Worm (Caenorhabditis elegans) whole organism, mixed stage, embryonic: ENCODE results near the gene Y57G11B.2.

Source experiments
- M03D4.4 ChIP-seq: sonication (generic microtip); optimal IDR thresholded peaks from 2 replicates; lab custom pipeline; 2017; ENCODE audit warnings: mild to moderate bottlenecking, missing genetic modification characterization, missing compliant biosample characterization
- bed-3 ChIP-seq: fragments of 200-800 bp; sonication (Bioruptor generic); optimal IDR thresholded peaks from 3 replicates; lab custom pipeline; 2018; ENCODE audit warnings: mild to moderate bottlenecking, missing genetic modification characterization, moderate library complexity, missing compliant biosample characterization
- blmp-1 ChIP-seq: fragments of 150-350 bp; optimal IDR thresholded peaks from 2 replicates; lab custom pipeline; 2014; ENCODE audit warnings: missing biosample characterization, missing genetic modification characterization
- ceh-39 ChIP-seq: fragments of 150-350 bp; optimal IDR thresholded peaks from 2 replicates; lab custom pipeline; 2014; ENCODE audit warnings: missing biosample characterization, missing genetic modification characterization
- ceh-43 ChIP-seq: fragments of 200-800 bp; sonication (Bioruptor generic); optimal IDR thresholded peaks from 2 replicates; lab custom pipeline; 2018; ENCODE audit warnings: mild to moderate bottlenecking, missing genetic modification characterization, moderate library complexity, missing compliant biosample characterization
- ceh-83 ChIP-seq: fragments of 200-800 bp; sonication (Bioruptor generic); optimal IDR thresholded peaks from 2 replicates; lab custom pipeline; 2018; ENCODE audit warnings: mild to moderate bottlenecking, missing genetic modification characterization, missing compliant biosample characterization
- ces-1 ChIP-seq: fragments of 150-350 bp; optimal IDR thresholded peaks from 2 replicates; lab custom pipeline; 2014; ENCODE audit warnings: missing biosample characterization, missing genetic modification reagents, missing genetic modification characterization
- cnd-1 ChIP-seq: fragments of 200-800 bp; sonication (Bioruptor generic); optimal IDR thresholded peaks from 2 replicates; lab custom pipeline; 2018; ENCODE audit warnings: mild to moderate bottlenecking, missing genetic modification characterization, missing compliant biosample characterization
- drap-1 ChIP-seq: fragments of 200-800 bp; sonication (Bioruptor generic); optimal IDR thresholded peaks from 3 replicates; lab custom pipeline; 2018; ENCODE audit warnings: mild to moderate bottlenecking, missing genetic modification characterization, missing compliant biosample characterization
- elt-1 ChIP-seq: sonication (generic microtip); optimal IDR thresholded peaks from 2 replicates; lab custom pipeline; 2017; ENCODE audit warnings: missing genetic modification characterization, mild to moderate bottlenecking, missing compliant biosample characterization, antibody characterized with exemption, moderate library complexity, borderline replicate concordance; ENCODE audit not compliant: insufficient read depth
- elt-3 ChIP-seq: fragments of 150-350 bp; optimal IDR thresholded peaks from 2 replicates; lab custom pipeline; 2014; ENCODE audit warnings: missing biosample characterization, missing genetic modification characterization
- flh-1 ChIP-seq: fragments of 200-800 bp; sonication (Bioruptor generic); optimal IDR thresholded peaks from 2 replicates; lab custom pipeline; 2018; ENCODE audit warnings: mild to moderate bottlenecking, missing genetic modification characterization, moderate library complexity, missing compliant biosample characterization
- ham-2 ChIP-seq: fragments of 200-800 bp; sonication (Bioruptor generic); optimal IDR thresholded peaks from 2 replicates; lab custom pipeline; 2018; ENCODE audit warnings: mild to moderate bottlenecking, missing genetic modification characterization, missing compliant biosample characterization
- hlh-1 ChIP-seq: fragments of 150-350 bp; optimal IDR thresholded peaks from 2 replicates; lab custom pipeline; 2014; ENCODE audit warnings: missing biosample characterization, missing genetic modification reagents, missing genetic modification characterization
- lin-13 ChIP-seq: fragments of 150-350 bp; optimal IDR thresholded peaks from 2 replicates; lab custom pipeline; 2014; ENCODE audit warnings: missing biosample characterization, missing genetic modification characterization
- lin-32 ChIP-seq: fragments of 200-800 bp; sonication (Bioruptor generic); optimal IDR thresholded peaks from 2 replicates; lab custom pipeline; 2018; ENCODE audit warnings: mild to moderate bottlenecking, missing genetic modification characterization, missing compliant biosample characterization
- lsy-2 ChIP-seq: fragments of 150-350 bp; optimal IDR thresholded peaks from 2 replicates; lab custom pipeline; 2014; ENCODE audit warnings: missing biosample characterization, missing genetic modification characterization
- mab-5 ChIP-seq: fragments of 150-350 bp; optimal IDR thresholded peaks from 2 replicates; lab custom pipeline; 2014; ENCODE audit warnings: missing biosample characterization, missing genetic modification characterization
- mep-1 ChIP-seq: fragments of 150-350 bp; optimal IDR thresholded peaks from 2 replicates; lab custom pipeline; 2017; ENCODE audit warnings: missing biosample characterization, missing genetic modification reagents, missing genetic modification characterization, inconsistent platforms
- mls-2 ChIP-seq: sonication (generic microtip); optimal IDR thresholded peaks from 2 replicates; lab custom pipeline; 2016; ENCODE audit warnings: mild to moderate bottlenecking, missing genetic modification characterization, moderate library complexity, missing compliant biosample characterization
- nhr-12 ChIP-seq: fragments of 150-350 bp; optimal IDR thresholded peaks from 2 replicates; lab custom pipeline; 2014; ENCODE audit warnings: missing biosample characterization, missing genetic modification characterization
- nhr-2 ChIP-seq: fragments of 150-350 bp; optimal IDR thresholded peaks from 2 replicates; lab custom pipeline; 2014; ENCODE audit warnings: missing biosample characterization, missing genetic modification characterization
- nhr-237 ChIP-seq: fragments of 150-350 bp; optimal IDR thresholded peaks from 2 replicates; lab custom pipeline; 2014; ENCODE audit warnings: missing biosample characterization, missing genetic modification characterization
- nhr-28 ChIP-seq: fragments of 150-350 bp; optimal IDR thresholded peaks from 2 replicates; lab custom pipeline; 2014; ENCODE audit warnings: missing biosample characterization, missing genetic modification characterization
- nhr-76 ChIP-seq: sonication (generic microtip); optimal IDR thresholded peaks from 2 replicates; lab custom pipeline; 2017; ENCODE audit warnings: missing biosample characterization, missing genetic modification characterization
- pha-4 ChIP-seq: fragments of 150-350 bp; optimal IDR thresholded peaks from 2 replicates; lab custom pipeline; 2018; ENCODE audit warnings: missing biosample characterization, missing genetic modification reagents, missing genetic modification characterization
- sem-2 ChIP-seq: fragments of 200-800 bp; sonication (Bioruptor generic); optimal IDR thresholded peaks from 2 replicates; lab custom pipeline; 2018; ENCODE audit warnings: mild to moderate bottlenecking, missing genetic modification characterization, missing compliant biosample characterization
- snpc-4 ChIP-seq: fragments of 150-350 bp; optimal IDR thresholded peaks from 2 replicates; lab custom pipeline; 2014; ENCODE audit warnings: missing biosample characterization, missing genetic modification characterization
- sptf-1 ChIP-seq: sonication (generic microtip); optimal IDR thresholded peaks from 2 replicates; lab custom pipeline; 2017; ENCODE audit warnings: mild to moderate bottlenecking, missing genetic modification characterization, moderate library complexity, missing compliant biosample characterization
- tbx-8 ChIP-seq: fragments of 200-800 bp; sonication (Bioruptor generic); optimal IDR thresholded peaks from 2 replicates; lab custom pipeline; 2018; ENCODE audit warnings: mild to moderate bottlenecking, missing genetic modification characterization, moderate library complexity, missing compliant biosample characterization
- unc-120 ChIP-seq: sonication (generic microtip); optimal IDR thresholded peaks from 2 replicates; lab custom pipeline; 2017; ENCODE audit warnings: missing genetic modification characterization, missing compliant biosample characterization; ENCODE audit not compliant: poor library complexity, severe bottlenecking
- unc-39 ChIP-seq: fragments of 150-350 bp; optimal IDR thresholded peaks from 2 replicates; lab custom pipeline; 2014; ENCODE audit warnings: missing biosample characterization, missing genetic modification characterization
- unc-62 ChIP-seq: fragments of 150-350 bp; optimal IDR thresholded peaks from 2 replicates; lab custom pipeline; 2014; ENCODE audit warnings: missing biosample characterization, missing genetic modification reagents, missing genetic modification characterization
- zip-8 ChIP-seq: fragments of 150-350 bp; optimal IDR thresholded peaks from 2 replicates; lab custom pipeline; 2014; ENCODE audit warnings: missing biosample characterization, missing genetic modification characterization
- ztf-11 ChIP-seq: fragments of 150-350 bp; optimal IDR thresholded peaks from 2 replicates; lab custom pipeline; 2014; ENCODE audit warnings: missing biosample characterization, missing genetic modification characterization

Y57G11B.2 gene

ce11 chrIV:14610942-14611724 lies 46.0 kb downstream of the Y57G11B.2 start:
- TF ChIP-seq tbx-8 (GFP tag; lab: Kevin White, UChicago) (no peak), cnd-1 (tag; lab: Kevin White, UChicago) (no peak), lin-32 (GFP tag; lab: Kevin White, UChicago) (no peak), unc-120 (peak; percentile 19), ztf-11 (tag; lab: Kevin White, UChicago) (no peak), zip-8 (no peak), flh-1 (no peak), nhr-2 (tag; lab: Kevin White, UChicago) (no peak), snpc-4 (no peak), nhr-28 (tag; lab: Kevin White, UChicago) (no peak), sptf-1 (no peak), nhr-237 (tag; lab: Kevin White, UChicago) (peak; percentile 63), ceh-43 (GFP tag; lab: Kevin White, UChicago) (no peak), sem-2 (no peak), elt-1 (tag; lab: Kevin White, UChicago) (no peak), pha-4 (tag; lab: Kevin White, UChicago) (peak; percentile 10), ces-1 (no peak), bed-3 (no peak), hlh-1 (tag; lab: Kevin White, UChicago) (peak; percentile 3), M03D4.4 (tag; lab: Kevin White, UChicago) (no peak), nhr-76 (tag; lab: Kevin White, UChicago) (no peak), elt-3 (tag; lab: Kevin White, UChicago) (no peak), lin-13 (tag; lab: Kevin White, UChicago) (peak; percentile 18), mab-5 (tag; lab: Kevin White, UChicago) (no peak), lsy-2 (tag; lab: Kevin White, UChicago) (no peak), ceh-83 (GFP tag; lab: Kevin White, UChicago) (no peak), nhr-12 (no peak), unc-39 (no peak), drap-1 (GFP tag; lab: Kevin White, UChicago) (no peak), blmp-1 (peak; percentile 76), ceh-39 (no peak), mep-1 (peak; percentile 25), ham-2 (peak; percentile 36), mls-2 (no peak), unc-62 (peak; percentile 3)
- TF ChIP-seq, all 35 proteins: peak for 9

DNA sequence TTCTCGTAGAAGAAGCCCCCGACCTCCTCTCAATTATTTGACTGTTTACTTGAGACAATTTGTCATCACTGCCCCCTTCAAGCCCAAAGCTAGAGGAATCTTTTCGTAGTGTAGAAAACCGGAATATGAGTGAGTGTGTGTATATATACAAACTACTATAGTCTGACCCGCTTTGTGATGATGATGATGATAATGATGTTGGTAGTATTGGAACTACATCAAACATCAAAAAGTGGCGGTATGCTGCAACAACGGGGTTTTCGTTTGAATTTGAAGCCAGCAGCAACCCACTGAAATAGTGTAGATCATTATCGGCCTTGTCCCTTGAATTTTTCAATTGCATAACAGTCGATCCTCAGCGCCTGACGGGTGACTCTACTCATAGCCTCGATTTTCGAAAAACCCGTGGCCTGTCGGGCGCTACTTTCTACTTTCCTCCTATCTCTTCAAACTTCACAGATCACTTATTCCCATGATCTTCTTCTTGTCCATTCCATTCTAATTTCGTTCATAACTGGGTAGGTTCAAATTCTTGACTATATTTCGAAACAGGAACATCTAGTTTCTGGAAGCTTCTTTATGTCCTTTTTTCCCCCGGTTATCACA lies 46.8 kb downstream of the Y57G11B.2 start:
- TF ChIP-seq lsy-2 (tag; lab: Kevin White, UChicago) (no peak), elt-1 (tag; lab: Kevin White, UChicago) (peak; percentile 31), zip-8 (no peak), pha-4 (tag; lab: Kevin White, UChicago) (no peak)
- TF ChIP-seq, all 35 proteins: peak for 1

DNA sequence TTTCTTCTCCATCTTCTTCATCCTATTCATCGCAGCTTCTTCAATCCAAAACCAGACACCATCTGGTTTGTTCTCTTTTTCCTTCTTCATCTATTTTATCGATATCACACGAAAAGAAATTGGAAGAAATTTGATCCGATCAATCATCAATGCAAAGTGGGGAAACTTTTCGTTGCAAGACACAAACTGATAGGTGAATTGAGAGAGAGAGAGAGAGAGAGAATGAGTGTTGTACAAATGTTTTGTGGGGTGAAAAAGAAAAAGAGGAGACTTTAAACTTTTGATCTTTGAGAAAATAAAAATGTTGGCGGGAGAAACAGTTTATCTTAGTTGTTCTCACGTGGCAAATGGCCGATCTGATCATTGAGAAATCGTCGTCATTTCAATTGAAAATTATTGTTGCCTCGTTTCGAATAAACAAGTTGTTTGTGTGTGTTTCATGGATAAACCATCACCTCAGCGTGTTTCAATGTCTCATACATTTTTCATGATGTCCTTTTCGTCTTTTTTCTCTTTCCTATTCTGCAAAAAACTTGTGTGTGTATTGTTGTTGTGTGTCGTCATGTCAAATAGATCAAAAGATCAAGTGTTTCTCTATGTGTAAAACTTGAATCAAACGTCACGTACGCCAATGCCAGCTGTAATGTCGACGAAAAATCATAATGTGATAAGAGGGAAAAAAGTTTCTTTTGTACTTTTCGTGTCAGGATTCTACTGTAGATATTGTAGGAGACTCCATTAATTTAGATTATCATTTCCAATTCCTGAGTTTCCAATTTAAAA lies 47.6 kb downstream of the Y57G11B.2 start:
- no peak for TF ChIP-seq nhr-2 (tag; lab: Kevin White, UChicago)
- TF ChIP-seq drap-1 (GFP tag; lab: Kevin White, UChicago), result no peak
- no peak for TF ChIP-seq zip-8
- TF ChIP-seq nhr-237 (tag; lab: Kevin White, UChicago), result peak; percentile 31
- TF ChIP-seq mab-5 (tag; lab: Kevin White, UChicago), result peak; percentile 24
- peak; percentile 64 for TF ChIP-seq unc-62
- peak; percentile 51 for TF ChIP-seq unc-120
- no peak for TF ChIP-seq ceh-39
- TF ChIP-seq ztf-11 (tag; lab: Kevin White, UChicago), result no peak
- TF ChIP-seq snpc-4, result no peak
- TF ChIP-seq ham-2, result no peak
- TF ChIP-seq, all 35 proteins: peak for 4
